Worm (Caenorhabditis elegans) whole organism, late embryonic: ENCODE measurements around the gene sru-44.
"Not testable (repeated sequence)": the region's sequence is repeated elsewhere in the genome, so short reads cannot be mapped to it uniquely, and the experiment has no call there.

Experiments
- C38D4.7 ChIP-seq: fragments of 200-800 bp; sonication (Bioruptor generic); optimal IDR thresholded peaks from 2 replicates; lab custom pipeline; 2018; ENCODE audit warnings: mild to moderate bottlenecking, missing genetic modification characterization, moderate library complexity, missing compliant biosample characterization
- F13H6.1 ChIP-seq: sonication (generic microtip); optimal IDR thresholded peaks from 2 replicates; lab custom pipeline; 2016; ENCODE audit warnings: missing genetic modification characterization, missing compliant biosample characterization
- K02D7.2 ChIP-seq: sonication (generic microtip); optimal IDR thresholded peaks from 2 replicates; lab custom pipeline; 2017; ENCODE audit warnings: mild to moderate bottlenecking, missing genetic modification characterization, missing compliant biosample characterization
- K09A11.1 ChIP-seq: sonication (generic microtip); optimal IDR thresholded peaks from 2 replicates; lab custom pipeline; 2017; ENCODE audit warnings: antibody characterized with exemption, mild to moderate bottlenecking, missing genetic modification characterization, missing compliant biosample characterization; ENCODE audit not compliant: insufficient read depth
- Y22D7AL.16 ChIP-seq: sonication (generic microtip); optimal IDR thresholded peaks from 2 replicates; lab custom pipeline; 2016; ENCODE audit warnings: missing genetic modification characterization, missing compliant biosample characterization
- ama-1 ChIP-seq: fragments of 150-350 bp; optimal IDR thresholded peaks from 2 replicates; lab custom pipeline; 2014
- ceh-19 ChIP-seq: fragments of 200-800 bp; sonication (Bioruptor generic); optimal IDR thresholded peaks from 2 replicates; lab custom pipeline; 2018; ENCODE audit warnings: mild to moderate bottlenecking, missing genetic modification characterization, missing compliant biosample characterization
- ceh-2 ChIP-seq: sonication (generic microtip); optimal IDR thresholded peaks from 2 replicates; lab custom pipeline; 2016; ENCODE audit warnings: missing genotype, missing genetic modification characterization, missing compliant biosample characterization
- ceh-24 ChIP-seq: sonication (generic microtip); optimal IDR thresholded peaks from 2 replicates; lab custom pipeline; 2016; ENCODE audit warnings: mild to moderate bottlenecking, missing genetic modification characterization, missing compliant biosample characterization
- ceh-30 ChIP-seq: fragments of 150-350 bp; optimal IDR thresholded peaks from 2 replicates; lab custom pipeline; 2014; ENCODE audit warnings: missing biosample characterization, missing genetic modification characterization
- ceh-31 ChIP-seq: sonication (generic microtip); optimal IDR thresholded peaks from 2 replicates; lab custom pipeline; 2016; ENCODE audit warnings: missing genetic modification characterization, missing compliant biosample characterization
- ceh-34 ChIP-seq: sonication (generic microtip); optimal IDR thresholded peaks from 2 replicates; lab custom pipeline; 2016; ENCODE audit warnings: mild to moderate bottlenecking, missing genetic modification characterization, missing compliant biosample characterization
- dve-1 ChIP-seq: sonication (generic microtip); optimal IDR thresholded peaks from 2 replicates; lab custom pipeline; 2017; ENCODE audit warnings: antibody characterized with exemption, mild to moderate bottlenecking, missing genetic modification characterization, missing compliant biosample characterization
- elt-2 ChIP-seq: sonication (generic microtip); optimal IDR thresholded peaks from 2 replicates; lab custom pipeline; 2016; ENCODE audit warnings: missing genetic modification reagents, missing genetic modification characterization, missing compliant biosample characterization
- eyg-1 ChIP-seq: sonication (generic microtip); optimal IDR thresholded peaks from 2 replicates; lab custom pipeline; 2016; ENCODE audit warnings: missing genotype, missing genetic modification characterization, missing compliant biosample characterization
- fkh-6 ChIP-seq: sonication (generic microtip); optimal IDR thresholded peaks from 2 replicates; lab custom pipeline; 2016; ENCODE audit warnings: missing genetic modification characterization, missing compliant biosample characterization
- hlh-30 ChIP-seq: sonication (generic microtip); optimal IDR thresholded peaks from 2 replicates; lab custom pipeline; 2017; ENCODE audit warnings: antibody characterized with exemption, missing genetic modification characterization, missing compliant biosample characterization; ENCODE audit not compliant: insufficient read depth
- hlh-6 ChIP-seq: sonication (generic microtip); optimal IDR thresholded peaks from 2 replicates; lab custom pipeline; 2016; ENCODE audit warnings: missing genotype, missing genetic modification characterization, missing compliant biosample characterization
- hlh-8 ChIP-seq: sonication (generic microtip); optimal IDR thresholded peaks from 2 replicates; lab custom pipeline; 2016; ENCODE audit warnings: missing genotype, missing genetic modification characterization, missing compliant biosample characterization
- lim-6 ChIP-seq: sonication (generic microtip); optimal IDR thresholded peaks from 2 replicates; lab custom pipeline; 2016; ENCODE audit warnings: missing genetic modification characterization, missing compliant biosample characterization
- lin-11 ChIP-seq: fragments of 200-800 bp; sonication (Bioruptor generic); optimal IDR thresholded peaks from 2 replicates; lab custom pipeline; 2018; ENCODE audit warnings: mild to moderate bottlenecking, missing genetic modification characterization, missing compliant biosample characterization
- nfya-1 ChIP-seq: sonication (generic microtip); optimal IDR thresholded peaks from 2 replicates; lab custom pipeline; 2017; ENCODE audit warnings: missing genetic modification characterization, mild to moderate bottlenecking, missing compliant biosample characterization, antibody characterized with exemption, moderate library complexity
- nhr-11 ChIP-seq: fragments of 150-350 bp; optimal IDR thresholded peaks from 2 replicates; lab custom pipeline; 2014; ENCODE audit warnings: missing biosample characterization, missing genetic modification characterization
- nhr-232 ChIP-seq: sonication (generic microtip); optimal IDR thresholded peaks from 2 replicates; lab custom pipeline; 2016; ENCODE audit warnings: missing genetic modification characterization, missing compliant biosample characterization
- npax-4 ChIP-seq: sonication (generic microtip); optimal IDR thresholded peaks from 2 replicates; lab custom pipeline; 2016; ENCODE audit warnings: missing genetic modification characterization, missing compliant biosample characterization
- pax-1 ChIP-seq: fragments of 150-350 bp; optimal IDR thresholded peaks from 2 replicates; lab custom pipeline; 2014; ENCODE audit warnings: missing biosample characterization, missing genetic modification characterization
- pha-4 ChIP-seq: fragments of 150-350 bp; optimal IDR thresholded peaks from 2 replicates; lab custom pipeline; 2018; ENCODE audit warnings: missing biosample characterization, missing genetic modification reagents, missing genetic modification characterization
- ref-2 ChIP-seq: sonication (generic microtip); optimal IDR thresholded peaks from 2 replicates; lab custom pipeline; 2016; ENCODE audit warnings: missing genetic modification characterization, missing compliant biosample characterization
- sdc-2 ChIP-seq: sonication (generic microtip); optimal IDR thresholded peaks from 2 replicates; lab custom pipeline; 2016; ENCODE audit warnings: missing genotype, missing genetic modification characterization, missing compliant biosample characterization
- sox-4 ChIP-seq: sonication (generic microtip); optimal IDR thresholded peaks from 2 replicates; lab custom pipeline; 2017; ENCODE audit warnings: mild to moderate bottlenecking, missing genetic modification characterization, inconsistent platforms, missing compliant biosample characterization
- syd-9 ChIP-seq: sonication (generic microtip); optimal IDR thresholded peaks from 2 replicates; lab custom pipeline; 2016; ENCODE audit warnings: mild to moderate bottlenecking, missing genetic modification characterization, moderate library complexity, missing compliant biosample characterization
- tbx-2 ChIP-seq: sonication (generic microtip); optimal IDR thresholded peaks from 2 replicates; lab custom pipeline; 2016; ENCODE audit warnings: missing genetic modification characterization, missing compliant biosample characterization
- ttx-3 ChIP-seq: sonication (generic microtip); optimal IDR thresholded peaks from 2 replicates; lab custom pipeline; 2016; ENCODE audit warnings: missing genetic modification reagents, missing genetic modification characterization, missing compliant biosample characterization
- unc-3 ChIP-seq, 2 experiments: fragments of 200-800 bp in 1 of 2; sonication (Bioruptor generic) in 1 of 2; sonication (generic microtip) in 1 of 2; conservative IDR thresholded peaks in 1 of 2; optimal IDR thresholded peaks in 1 of 2; 2 replicates each; pipeline versions ENCODE4 v1.3.6 to Lab custom; 2016 to 2022; ENCODE audit warnings: missing compliant biosample characterization in 2 of 2, missing genetic modification characterization in 2 of 2, missing genetic modification reagents in 1 of 2
- unc-55 ChIP-seq: sonication (generic microtip); optimal IDR thresholded peaks from 2 replicates; lab custom pipeline; 2017; ENCODE audit warnings: missing biosample characterization, missing genetic modification reagents, missing genetic modification characterization
- zip-5 ChIP-seq: sonication (generic microtip); optimal IDR thresholded peaks from 2 replicates; lab custom pipeline; 2016; ENCODE audit warnings: missing genetic modification characterization, missing compliant biosample characterization
- ztf-16 ChIP-seq: sonication (generic microtip); optimal IDR thresholded peaks from 2 replicates; lab custom pipeline; 2017; ENCODE audit warnings: missing genetic modification characterization, missing compliant biosample characterization

The sru-44 gene

DNA sequence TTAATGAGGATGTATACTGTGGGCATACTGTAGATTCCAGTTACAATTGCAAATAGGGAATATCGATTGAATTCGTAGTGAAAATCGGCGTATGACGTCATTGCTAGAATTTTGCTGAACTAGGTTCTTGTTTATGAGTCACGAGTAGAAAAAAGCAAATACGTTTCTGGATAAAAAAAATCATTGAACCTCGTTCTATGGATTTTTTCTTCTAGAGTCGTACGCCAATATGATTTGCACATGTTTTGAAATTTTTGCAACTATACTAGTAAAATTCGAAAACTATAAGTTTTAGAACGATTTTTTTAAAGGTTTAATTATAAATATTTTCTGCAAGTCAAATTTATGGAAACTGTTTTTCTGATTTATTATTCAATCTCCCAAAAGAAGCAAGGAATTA is at the start of gene sru-44:
Gene sru-44 (minus strand): TSS at position 101 of the 400 bp plus-strand sequence.
- TF ChIP-seq syd-9 (tag; lab: Kevin White, UChicago) (no peak), ceh-24 (no peak), ceh-30 (tag; lab: Kevin White, UChicago) (no peak), eyg-1 (no peak), sdc-2 (tag; lab: Kevin White, UChicago) (no peak)

DNA sequence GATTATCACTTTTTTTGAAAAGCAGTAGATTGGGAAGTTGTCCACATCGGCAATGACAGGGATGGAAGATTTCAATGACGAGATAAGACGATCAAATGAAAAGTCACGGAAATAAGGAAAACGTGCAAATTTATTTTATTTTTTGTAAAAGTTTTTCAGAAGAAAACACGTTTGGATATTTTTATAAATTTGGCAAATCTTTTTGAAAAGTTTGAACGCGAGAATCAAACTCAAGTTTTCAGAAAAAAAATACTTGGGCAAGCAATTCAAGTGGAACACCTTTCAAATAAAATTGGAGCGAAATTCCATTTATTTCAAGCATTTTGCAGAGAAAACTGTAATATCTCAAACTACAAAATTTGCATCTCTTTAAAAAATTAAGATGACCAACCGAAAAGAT is 47.4 kb upstream of the sru-44 start, which contains the start of gene F36D3.5:
Gene F36D3.5 (minus strand): TSS at position 101 of the 400 bp plus-strand sequence.
- TF ChIP-seq hlh-30; ceh-2; ttx-3 (tag; lab: Kevin White, UChicago): not testable (repeated sequence)

DNA sequence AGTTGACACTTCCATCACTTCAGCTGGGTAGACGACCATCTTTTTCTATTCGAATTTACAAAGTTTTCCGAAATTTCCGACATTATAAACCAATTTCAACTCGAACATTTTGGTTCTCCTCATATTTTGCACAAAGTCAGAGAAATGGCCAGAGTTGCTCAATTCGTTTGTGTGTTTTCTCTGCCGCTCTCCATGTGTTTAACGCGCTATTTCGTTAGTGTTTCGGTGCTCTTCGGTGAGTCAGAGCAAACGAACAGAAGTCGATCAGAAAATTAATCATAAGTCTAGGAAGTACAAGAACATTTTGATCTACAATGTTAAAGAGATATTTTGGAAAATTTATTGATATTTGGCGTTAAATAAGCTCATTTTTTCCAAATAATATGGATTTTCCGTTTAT is 40.9 kb upstream of the sru-44 start, which contains the start of gene srr-3:
Gene srr-3 (minus strand): TSS at position 101 of the 400 bp plus-strand sequence.
- TF ChIP-seq K02D7.2 (tag; lab: Kevin White, UChicago) (no peak), sox-4 (no peak), tbx-2 (tag; lab: Kevin White, UChicago) (no peak), nhr-11 (no peak), nfya-1 (tag; lab: Kevin White, UChicago) (no peak), unc-3 (GFP tag; conservative IDR thresholded peaks at IDR 0.05; lab: Robert Waterston, UW) (no peak), unc-3 (tag; optimal IDR thresholded peaks at IDR 0.05; lab: Kevin White, UChicago) (no peak)

DNA sequence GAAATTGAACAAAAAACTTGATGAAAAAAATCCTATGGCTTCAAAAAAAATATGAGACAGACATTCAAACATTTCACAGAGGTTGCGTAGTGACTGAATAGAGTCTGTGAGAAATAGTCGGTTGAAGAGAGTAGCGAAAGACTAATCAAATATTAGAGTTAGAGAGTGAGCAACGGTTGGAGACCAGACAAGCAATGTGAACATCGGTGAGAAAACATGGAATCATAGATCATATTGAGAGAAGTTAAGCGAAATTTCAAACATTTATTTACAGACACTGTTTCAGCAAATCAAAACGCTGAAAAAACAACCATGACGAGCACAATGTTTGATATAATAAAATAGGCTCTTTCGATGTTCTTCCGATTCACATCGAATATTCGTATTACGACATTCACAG is 38.9 kb upstream of the sru-44 start:
- TF ChIP-seq ref-2 (no peak), pha-4 (tag; lab: Kevin White, UChicago) (no peak), unc-55 (GFP tag; lab: Kevin White, UChicago) (no peak), pax-1 (tag; lab: Kevin White, UChicago) (no peak), elt-2 (tag; lab: Kevin White, UChicago) (no peak), zip-5 (no peak), sdc-2 (tag; lab: Kevin White, UChicago) (no peak), ceh-19 (GFP tag; lab: Kevin White, UChicago) (no peak), lin-11 (tag; lab: Kevin White, UChicago) (no peak), K09A11.1 (no peak), fkh-6 (tag; lab: Kevin White, UChicago) (no peak), K02D7.2 (tag; lab: Kevin White, UChicago) (no peak), ama-1 (lab: Kevin White, UChicago) (no peak), hlh-6 (tag; lab: Kevin White, UChicago) (no peak), ztf-16 (tag; lab: Kevin White, UChicago) (no peak), nfya-1 (tag; lab: Kevin White, UChicago) (no peak), tbx-2 (tag; lab: Kevin White, UChicago) (no peak), nhr-11 (no peak), ceh-31 (no peak), ceh-34 (no peak)
- TF ChIP-seq, all 69 proteins: peak for 0

DNA sequence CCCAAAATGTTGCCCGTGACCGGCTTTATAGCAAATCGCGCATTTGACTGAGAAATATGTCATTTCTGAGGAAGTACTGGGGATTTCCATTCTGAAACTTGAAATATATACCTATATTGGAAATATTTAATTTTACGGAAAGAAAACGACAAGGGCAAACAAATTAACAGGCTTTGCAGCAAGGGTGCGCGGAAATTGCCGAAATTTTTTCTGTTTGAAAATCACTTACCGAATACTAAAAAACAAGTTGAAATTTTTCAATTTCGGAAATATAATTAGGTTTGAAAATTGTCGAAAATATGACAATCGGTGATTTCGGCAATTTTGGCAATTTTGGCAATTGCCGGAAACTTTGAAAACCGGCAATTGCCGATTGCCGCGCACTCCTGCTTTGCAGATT is 38.1 kb upstream of the sru-44 start, which contains the start of gene nhr-54:
Gene nhr-54 (minus strand): TSS at position 101 of the 400 bp plus-strand sequence.
- TF ChIP-seq nhr-232 (tag; lab: Kevin White, UChicago) = no peak
- no peak for TF ChIP-seq lin-11 (tag; lab: Kevin White, UChicago)
- TF ChIP-seq ceh-30 (tag; lab: Kevin White, UChicago) = no peak
- no peak for TF ChIP-seq fkh-6 (tag; lab: Kevin White, UChicago)
- TF ChIP-seq C38D4.7 (GFP tag; lab: Kevin White, UChicago) = no peak
- no peak for TF ChIP-seq Y22D7AL.16
- TF ChIP-seq dve-1 = no peak
- no peak for TF ChIP-seq ttx-3 (tag; lab: Kevin White, UChicago)
- TF ChIP-seq lim-6 = no peak
- TF ChIP-seq hlh-8 = no peak
- TF ChIP-seq elt-2 (tag; lab: Kevin White, UChicago) = no peak
- TF ChIP-seq F13H6.1 (tag; lab: Kevin White, UChicago) = no peak
- TF ChIP-seq npax-4 (tag; lab: Kevin White, UChicago) = no peak
- TF ChIP-seq nhr-11 = no peak
